Worm (Caenorhabditis elegans) whole organism, midembryonic: ENCODE data around the gene F25B3.5.

Experiments
- T22C8.4 ChIP-seq: fragments of 200-800 bp; sonication (Bioruptor generic); IDR thresholded peaks from 2 replicates; pipeline ENCODE4 v1.3.6; 2022; ENCODE audit warnings: missing genetic modification characterization, missing compliant biosample characterization
- cog-1 ChIP-seq: sonication (generic microtip); optimal IDR thresholded peaks from 2 replicates; lab custom pipeline; 2016; ENCODE audit warnings: missing genetic modification characterization, missing compliant biosample characterization
- flt-1 ChIP-seq: fragments of 200-800 bp; sonication (Bioruptor generic); IDR thresholded peaks from 2 replicates; pipeline ENCODE4 v1.3.6; 2022; ENCODE audit warnings: missing genetic modification characterization, missing compliant biosample characterization
- klf-2 ChIP-seq: fragments of 200-800 bp; sonication (Bioruptor generic); conservative IDR thresholded peaks from 2 replicates; pipeline ENCODE4 v1.3.6; 2022; ENCODE audit warnings: missing genetic modification reagents, missing genetic modification characterization, missing compliant biosample characterization
- tab-1 ChIP-seq: fragments of 200-800 bp; sonication (Bioruptor generic); IDR thresholded peaks from 2 replicates; pipeline ENCODE4 v1.3.6; 2022; ENCODE audit warnings: missing genetic modification characterization, missing compliant biosample characterization
- ztf-29 ChIP-seq: fragments of 200-800 bp; sonication (Bioruptor generic); IDR thresholded peaks from 2 replicates; pipeline ENCODE4 v1.3.6; 2022; ENCODE audit warnings: missing genetic modification reagents, missing genetic modification characterization, missing compliant biosample characterization

DNA sequence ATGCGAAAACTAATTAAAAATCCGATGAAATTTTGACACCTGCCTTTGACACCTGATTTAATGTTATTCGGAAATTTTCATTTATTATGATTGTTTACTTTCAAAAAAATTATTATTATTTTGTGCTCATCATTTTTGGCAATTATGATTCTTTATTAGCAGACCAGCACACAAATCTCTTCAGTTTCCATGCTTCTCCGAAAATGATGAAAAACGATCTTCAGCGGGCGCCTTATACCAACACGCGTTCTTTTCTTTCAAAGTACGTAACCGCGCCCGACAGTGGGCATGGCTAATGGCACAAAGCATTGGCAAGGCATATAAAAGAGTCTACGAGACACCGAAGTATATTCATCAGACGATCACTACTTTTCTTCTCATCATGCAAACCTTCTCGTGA lies 49.8 kb upstream of the F25B3.5 start, which contains the start of gene idpc-6:
- TF ChIP-seq flt-1 (no peak), tab-1 (GFP tag; lab: Robert Waterston, UW) (no peak), ztf-29 (GFP tag; lab: Robert Waterston, UW) (no peak), cog-1 (tag; lab: Kevin White, UChicago) (no peak), T22C8.4 (no peak), klf-2 (GFP tag; lab: Robert Waterston, UW) (no peak)
